Worm (Caenorhabditis elegans) whole organism, L3 larva: ENCODE results near the gene F53A9.6.

ENCODE experiments used
- ceh-82 ChIP-seq: fragments of 150-350 bp; optimal IDR thresholded peaks from 2 replicates; lab custom pipeline; 2014; ENCODE audit warnings: missing biosample characterization, missing genetic modification characterization
- elt-1 ChIP-seq: fragments of 150-350 bp; optimal IDR thresholded peaks from 2 replicates; lab custom pipeline; 2014; ENCODE audit warnings: missing biosample characterization, missing genetic modification characterization
- fkh-2 ChIP-seq: fragments of 150-350 bp; optimal IDR thresholded peaks from 2 replicates; lab custom pipeline; 2014; ENCODE audit warnings: missing biosample characterization, missing genetic modification reagents, missing genetic modification characterization
- fos-1 ChIP-seq: fragments of 150-350 bp; optimal IDR thresholded peaks from 2 replicates; lab custom pipeline; 2014; ENCODE audit warnings: missing biosample characterization, missing genetic modification characterization
- snpc-4 ChIP-seq: fragments of 150-350 bp; optimal IDR thresholded peaks from 2 replicates; lab custom pipeline; 2014; ENCODE audit warnings: missing biosample characterization, missing genetic modification characterization
- unc-39 ChIP-seq: sonication (generic microtip); optimal IDR thresholded peaks from 4 replicates; lab custom pipeline; 2017; ENCODE audit warnings: missing biosample characterization, missing genetic modification characterization

DNA sequence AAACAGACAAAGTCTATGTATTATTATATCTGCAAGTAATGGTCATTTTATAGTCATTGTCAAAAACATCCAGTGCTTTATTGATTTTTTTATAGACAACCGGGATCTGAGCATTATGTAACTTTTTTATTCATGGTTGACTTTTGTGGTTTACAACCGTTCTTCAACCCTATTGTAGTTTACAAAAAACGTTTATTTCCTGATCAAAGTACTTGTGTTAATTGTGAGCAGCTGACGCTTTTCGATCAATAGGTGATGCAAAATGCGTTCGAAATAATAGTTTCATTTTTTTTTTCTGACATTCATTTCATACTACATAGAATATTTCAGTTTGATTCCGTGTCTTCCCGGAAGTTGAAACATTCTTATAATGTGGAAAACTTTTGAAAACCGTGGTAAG, 40.8 kb downstream of the F53A9.6 start, which contains the start of the genes K09E2.2 and K09E2.3:
- TF ChIP-seq fos-1 (tag; lab: Kevin White, UChicago) (no peak), elt-1 (no peak), unc-39 (tag; lab: Kevin White, UChicago) (no peak), fkh-2 (tag; lab: Kevin White, UChicago) (no peak), ceh-82 (tag; lab: Kevin White, UChicago) (no peak), snpc-4 (no peak)
